Worm (Caenorhabditis elegans): ENCODE measurements around the gene C14C6.13.

ce11 chrV:619054-619453, 44.5 kb upstream of the C14C6.13 start, which contains the start of gene F48G7.4:
- TF ChIP-seq nhr-11 (tag; optimal IDR thresholded peaks at IDR 0.05) (peak; percentile 58), unc-62 (GFP tag; optimal IDR thresholded peaks at IDR 0.05) (peak; percentile 94), unc-39 (tag; optimal IDR thresholded peaks at IDR 0.05) (no peak), skn-1 (tag; optimal IDR thresholded peaks at IDR 0.05) (no peak), ama-1 (optimal IDR thresholded peaks at IDR 0.05) (no peak), pha-4 (tag; optimal IDR thresholded peaks at IDR 0.05) (no peak)
